Fruit fly (Drosophila melanogaster) whole organism, embryonic: ENCODE data around the gene CG13081.

Source experiments
- Atf-2 ChIP-seq: fragments of 200-800 bp; sonication (Bioruptor generic); optimal IDR thresholded peaks from 2 replicates; lab custom pipeline; 2016; ENCODE audit warnings: missing biosample characterization, missing genetic modification characterization
- Bteb2 ChIP-seq: fragments of 200-800 bp; sonication (Bioruptor generic); optimal IDR thresholded peaks from 2 replicates; lab custom pipeline; 2016; ENCODE audit warnings: missing biosample characterization, missing genetic modification characterization
- CG10274 ChIP-seq: fragments of 200-800 bp; sonication (Bioruptor generic); optimal IDR thresholded peaks from 3 replicates; lab custom pipeline; 2017; ENCODE audit warnings: missing biosample characterization, mild to moderate bottlenecking, missing genetic modification characterization
- CG10366 ChIP-seq: fragments of 200-800 bp; sonication (Bioruptor generic); IDR thresholded peaks from 2 replicates; pipeline ENCODE4 v1.3.6; 2022; ENCODE audit warnings: missing biosample characterization, missing genetic modification characterization
- CG10431 ChIP-seq: fragments of 200-800 bp; sonication (Bioruptor generic); optimal IDR thresholded peaks from 3 replicates; lab custom pipeline; 2018; ENCODE audit warnings: missing biosample characterization, mild to moderate bottlenecking, missing genetic modification characterization
- CG10654 ChIP-seq: fragments of 200-800 bp; sonication (Bioruptor generic); optimal IDR thresholded peaks from 2 replicates; lab custom pipeline; 2016; ENCODE audit warnings: missing biosample characterization, missing genetic modification characterization
- CG12155 ChIP-seq: fragments of 200-800 bp; sonication (Bioruptor generic); optimal IDR thresholded peaks from 3 replicates; lab custom pipeline; 2016; ENCODE audit warnings: missing biosample characterization, missing genetic modification characterization
- CG13123 ChIP-seq: fragments of 200-800 bp; sonication (Bioruptor generic); optimal IDR thresholded peaks from 2 replicates; lab custom pipeline; 2016; ENCODE audit warnings: missing biosample characterization, missing genetic modification characterization
- CG13296 ChIP-seq: fragments of 200-800 bp; sonication (Bioruptor generic); optimal IDR thresholded peaks from 3 replicates; lab custom pipeline; 2018; ENCODE audit warnings: missing biosample characterization, mild to moderate bottlenecking, missing genetic modification characterization
- CG13424 ChIP-seq: fragments of 200-800 bp; sonication (Bioruptor generic); optimal IDR thresholded peaks from 2 replicates; lab custom pipeline; 2019; ENCODE audit warnings: missing biosample characterization, mild to moderate bottlenecking, missing genetic modification characterization, moderate library complexity
- CG14860 ChIP-seq: fragments of 200-800 bp; sonication (Bioruptor generic); IDR thresholded peaks from 3 replicates; pipeline ENCODE4 v1.3.6; 2022; ENCODE audit warnings: missing biosample characterization, missing genetic modification characterization; ENCODE audit not compliant: partially characterized antibody
- CG16813 ChIP-seq: fragments of 200-800 bp; sonication (Bioruptor generic); IDR thresholded peaks from 3 replicates; pipeline ENCODE4 v1.3.6; 2022; ENCODE audit warnings: missing biosample characterization, missing genetic modification characterization; ENCODE audit not compliant: partially characterized antibody
- CG17186 ChIP-seq: fragments of 200-800 bp; sonication (Bioruptor generic); optimal IDR thresholded peaks from 3 replicates; lab custom pipeline; 2017; ENCODE audit warnings: missing biosample characterization, missing genetic modification reagents, missing genetic modification characterization
- CG17568 ChIP-seq: fragments of 200-800 bp; sonication (Bioruptor generic); optimal IDR thresholded peaks from 2 replicates; lab custom pipeline; 2018; ENCODE audit warnings: missing biosample characterization, mild to moderate bottlenecking, missing genetic modification characterization, moderate library complexity
- CG2129 ChIP-seq: fragments of 200-800 bp; sonication (Bioruptor generic); IDR thresholded peaks from 2 replicates; pipeline ENCODE4 v1.3.6; 2022; ENCODE audit warnings: missing biosample characterization, missing genetic modification characterization; ENCODE audit not compliant: partially characterized antibody
- CG43689 ChIP-seq: fragments of 200-800 bp; sonication (Bioruptor generic); IDR thresholded peaks from 2 replicates; pipeline ENCODE4 v1.3.6; 2022; ENCODE audit warnings: missing biosample characterization, missing genetic modification characterization
- CG6175 ChIP-seq: fragments of 200-800 bp; sonication (Bioruptor generic); IDR thresholded peaks from 3 replicates; pipeline ENCODE4 v1.3.6; 2022; ENCODE audit warnings: missing biosample characterization, missing genetic modification characterization
- CG7786 ChIP-seq: fragments of 200-800 bp; sonication (Bioruptor generic); optimal IDR thresholded peaks from 2 replicates; lab custom pipeline; 2016; ENCODE audit warnings: missing biosample characterization, missing genetic modification characterization
- CG7987 ChIP-seq: fragments of 200-800 bp; sonication (Bioruptor generic); optimal IDR thresholded peaks from 2 replicates; lab custom pipeline; 2018; ENCODE audit warnings: missing biosample characterization, mild to moderate bottlenecking, missing genetic modification characterization, moderate library complexity
- CG8089 ChIP-seq: fragments of 200-800 bp; sonication (Bioruptor generic); optimal IDR thresholded peaks from 3 replicates; lab custom pipeline; 2016; ENCODE audit warnings: missing biosample characterization, missing genetic modification characterization
- CG8388 ChIP-seq: fragments of 200-800 bp; sonication (Bioruptor generic); optimal IDR thresholded peaks from 2 replicates; lab custom pipeline; 2019; ENCODE audit warnings: missing biosample characterization, mild to moderate bottlenecking, missing genetic modification characterization, moderate library complexity
- CG9437 ChIP-seq: fragments of 200-800 bp; sonication (Bioruptor generic); optimal IDR thresholded peaks from 2 replicates; lab custom pipeline; 2018; ENCODE audit warnings: missing biosample characterization, mild to moderate bottlenecking, missing genetic modification characterization
- ERR ChIP-seq: fragments of 200-800 bp; sonication (Bioruptor generic); optimal IDR thresholded peaks from 2 replicates; lab custom pipeline; 2016; ENCODE audit warnings: missing biosample characterization, missing genetic modification characterization
- Fer2 ChIP-seq: fragments of 200-800 bp; sonication (Bioruptor generic); optimal IDR thresholded peaks from 2 replicates; lab custom pipeline; 2018; ENCODE audit warnings: missing biosample characterization, mild to moderate bottlenecking, missing genetic modification characterization, moderate library complexity
- HmgD ChIP-seq: fragments of 200-800 bp; sonication (Bioruptor generic); optimal IDR thresholded peaks from 3 replicates; lab custom pipeline; 2016; ENCODE audit warnings: missing biosample characterization, missing genetic modification characterization
- Hmr ChIP-seq: fragments of 200-800 bp; sonication (Bioruptor generic); optimal IDR thresholded peaks from 3 replicates; lab custom pipeline; 2017; ENCODE audit warnings: mild to moderate bottlenecking, missing biosample characterization, missing genetic modification reagents, missing genetic modification characterization
- MESR4 ChIP-seq: fragments of 200-800 bp; sonication (Bioruptor generic); optimal IDR thresholded peaks from 2 replicates; lab custom pipeline; 2018; ENCODE audit warnings: missing biosample characterization, mild to moderate bottlenecking, missing genetic modification characterization, moderate library complexity
- Meics ChIP-seq: fragments of 200-800 bp; sonication (Bioruptor generic); optimal IDR thresholded peaks from 2 replicates; lab custom pipeline; 2017; ENCODE audit warnings: missing biosample characterization, mild to moderate bottlenecking, missing genetic modification characterization
- Oli ChIP-seq: fragments of 200-800 bp; sonication (Bioruptor generic); optimal IDR thresholded peaks from 2 replicates; lab custom pipeline; 2018; ENCODE audit warnings: missing biosample characterization, mild to moderate bottlenecking, missing genetic modification characterization, moderate library complexity
- Taf1 ChIP-seq: fragments of 200-800 bp; sonication (Bioruptor generic); IDR thresholded peaks from 2 replicates; pipeline ENCODE4 v1.3.6; 2022; ENCODE audit warnings: missing biosample characterization, missing genetic modification characterization
- ab ChIP-seq: fragments of 200-800 bp; sonication (Bioruptor generic); optimal IDR thresholded peaks from 2 replicates; lab custom pipeline; 2016; ENCODE audit warnings: missing biosample characterization, missing genetic modification characterization
- ase ChIP-seq: fragments of 200-800 bp; sonication (Bioruptor generic); IDR thresholded peaks from 3 replicates; pipeline ENCODE4 v1.3.6; 2022; ENCODE audit warnings: missing biosample characterization, missing genetic modification characterization
- chm ChIP-seq: fragments of 200-800 bp; sonication (Bioruptor generic); IDR thresholded peaks from 2 replicates; pipeline ENCODE4 v1.3.6; 2022; ENCODE audit warnings: missing biosample characterization, missing genetic modification characterization
- croc ChIP-seq: fragments of 200-800 bp; sonication (Bioruptor generic); conservative IDR thresholded peaks from 3 replicates; pipeline ENCODE4 v1.3.6; 2022; ENCODE audit warnings: missing biosample characterization, missing genetic modification characterization
- dm ChIP-seq: fragments of 200-800 bp; sonication (Bioruptor generic); optimal IDR thresholded peaks from 3 replicates; lab custom pipeline; 2016; ENCODE audit warnings: missing biosample characterization, missing genetic modification characterization
- dysf ChIP-seq: fragments of 200-800 bp; sonication (Bioruptor generic); IDR thresholded peaks from 3 replicates; pipeline ENCODE4 v1.3.6; 2022; ENCODE audit warnings: missing biosample characterization, missing genetic modification characterization
- gem ChIP-seq: fragments of 200-800 bp; sonication (Bioruptor generic); optimal IDR thresholded peaks from 2 replicates; lab custom pipeline; 2019; ENCODE audit warnings: missing biosample characterization, mild to moderate bottlenecking, missing genetic modification characterization, moderate library complexity
- lola ChIP-seq, 3 experiments: fragments of >200 bp in 2 of 3; fragments of 200-800 bp in 1 of 3; sonication (Bioruptor generic) in 1 of 3; optimal IDR thresholded peaks; 2 replicates each; lab custom pipeline; 2017 to 2019; ENCODE audit warnings: missing biosample characterization in 3 of 3, missing genetic modification characterization in 3 of 3, mild to moderate bottlenecking in 1 of 3, moderate library complexity in 1 of 3
- nerfin-2 ChIP-seq: fragments of 200-800 bp; sonication (Bioruptor generic); IDR thresholded peaks from 2 replicates; pipeline ENCODE4 v1.3.6; 2022; ENCODE audit warnings: missing biosample characterization, missing genetic modification characterization; ENCODE audit not compliant: partially characterized antibody
- otp ChIP-seq: fragments of 200-800 bp; sonication (Bioruptor generic); IDR thresholded peaks from 3 replicates; pipeline ENCODE4, ENCODE4 v1.3.6; 2022; ENCODE audit warnings: missing biosample characterization, missing genetic modification characterization
- peb ChIP-seq: fragments of 200-800 bp; sonication (Bioruptor generic); IDR thresholded peaks from 2 replicates; pipeline ENCODE4 v1.3.6; 2022; ENCODE audit warnings: missing biosample characterization, missing genetic modification characterization
- pfk ChIP-seq: fragments of 200-800 bp; sonication (Bioruptor generic); optimal IDR thresholded peaks from 2 replicates; lab custom pipeline; 2018; ENCODE audit warnings: missing biosample characterization, mild to moderate bottlenecking, missing genetic modification characterization, moderate library complexity
- pho ChIP-seq: fragments of 200-800 bp; sonication (Bioruptor generic); optimal IDR thresholded peaks from 2 replicates; lab custom pipeline; 2016; ENCODE audit warnings: missing biosample characterization, missing genetic modification characterization
- repo ChIP-seq: fragments of 200-800 bp; sonication (Bioruptor generic); optimal IDR thresholded peaks from 2 replicates; lab custom pipeline; 2016; ENCODE audit warnings: missing biosample characterization, missing genetic modification characterization
- seq ChIP-seq: fragments of 200-800 bp; sonication (Bioruptor generic); IDR thresholded peaks from 2 replicates; pipeline ENCODE4 v1.3.6; 2022; ENCODE audit warnings: missing biosample characterization, missing genetic modification characterization
- stwl ChIP-seq: fragments of 200-800 bp; sonication (Bioruptor generic); optimal IDR thresholded peaks from 3 replicates; lab custom pipeline; 2018; ENCODE audit warnings: missing biosample characterization, mild to moderate bottlenecking, missing genetic modification characterization, moderate library complexity
- sug ChIP-seq: fragments of 200-800 bp; optimal IDR thresholded peaks from 2 replicates; lab custom pipeline; 2019; ENCODE audit warnings: missing biosample characterization, mild to moderate bottlenecking, missing genetic modification characterization, moderate library complexity
- usp ChIP-seq: fragments of >200 bp; optimal IDR thresholded peaks from 2 replicates; lab custom pipeline; 2017; ENCODE audit warnings: missing biosample characterization, missing genetic modification characterization
- vnd ChIP-seq: fragments of 200-800 bp; sonication (Bioruptor generic); IDR thresholded peaks from 3 replicates; pipeline ENCODE4 v1.3.6; 2022; ENCODE audit warnings: missing biosample characterization, missing genetic modification characterization; ENCODE audit not compliant: partially characterized antibody

The CG13081 gene

dm6 chr2L:19577187-19577765 is 36.9 kb downstream of the CG13081 start, which contains the start of the genes spi and msb1l (continued):
- peak; percentile 61 for TF ChIP-seq CG12155 (GFP tag; lab: Kevin White, UChicago)
- peak; percentile 8 for TF ChIP-seq CG8388 (GFP tag; lab: Kevin White, UChicago)
- TF ChIP-seq CG17568 (GFP tag; lab: Kevin White, UChicago), result no peak
- no peak for TF ChIP-seq ab (GFP tag; lab: Kevin White, UChicago)
- no peak for TF ChIP-seq CG43689 (GFP tag; lab: Robert Waterston, UW)
- no peak for TF ChIP-seq ERR (GFP tag; lab: Kevin White, UChicago)
- TF ChIP-seq CG7786, result no peak
- TF ChIP-seq Atf-2, result no peak
- TF ChIP-seq CG13424, result peak; percentile 66
- no peak for TF ChIP-seq nerfin-2 (GFP tag; lab: Robert Waterston, UW)
- TF ChIP-seq MESR4 (GFP tag; lab: Kevin White, UChicago), result peak; percentile 71
- TF ChIP-seq pfk (GFP tag; lab: Kevin White, UChicago), result no peak
- no peak for TF ChIP-seq usp (GFP tag; lab: Kevin White, UChicago)
- TF ChIP-seq dm (GFP tag; lab: Kevin White, UChicago), result no peak
- no peak for TF ChIP-seq CG10431 (GFP tag; lab: Kevin White, UChicago)
- 0 out of 3 replicates have a peak, but pooled peaks have one; percentile 23 for TF ChIP-seq CG14860 (GFP tag; lab: Robert Waterston, UW)
- peak; percentile 22 for TF ChIP-seq Oli (tag; lab: Kevin White, UChicago)
- TF ChIP-seq vnd, result peak; percentile 45; the same call in 1 of the 3 replicates
- peak in 1 of 3 experiments; percentile 65 for TF ChIP-seq lola (GFP tag; optimal IDR thresholded peaks at IDR 0.05; lab: Kevin White, UChicago)
- peak; percentile 62 for TF ChIP-seq CG16813
- peak; percentile 19; the same call in 1 of the 2 replicates for TF ChIP-seq CG10366 (GFP tag; lab: Robert Waterston, UW)
- no peak for TF ChIP-seq ase (GFP tag; lab: Robert Waterston, UW)
- no peak for TF ChIP-seq repo
- TF ChIP-seq pho (GFP tag; lab: Kevin White, UChicago), result no peak
- TF ChIP-seq CG9437 (GFP tag; lab: Kevin White, UChicago), result peak; percentile 41
- no peak for TF ChIP-seq HmgD (GFP tag; lab: Kevin White, UChicago)
- no peak for TF ChIP-seq CG17186
- 0 out of 2 replicates have a peak, but pooled peaks have one; percentile 7 for TF ChIP-seq peb (GFP tag; lab: Robert Waterston, UW)
- peak; percentile 50 for TF ChIP-seq CG10654 (GFP tag; lab: Kevin White, UChicago)
- TF ChIP-seq CG8089 (GFP tag; lab: Kevin White, UChicago), result no peak
- no peak for TF ChIP-seq CG13296 (GFP tag; lab: Kevin White, UChicago)
- peak; percentile 56 for TF ChIP-seq Hmr (GFP tag; lab: Kevin White, UChicago)
- TF ChIP-seq otp, result 0 out of 3 replicates have a peak, but pooled peaks have one; percentile 5
- peak; percentile 73 for TF ChIP-seq gem (tag; lab: Kevin White, UChicago)
- TF ChIP-seq dysf (GFP tag; lab: Robert Waterston, UW), result no peak; the same call in 2 of the 3 replicates
- TF ChIP-seq CG13123 (GFP tag; lab: Kevin White, UChicago), result peak; percentile 38
- TF ChIP-seq Fer2, result peak; percentile 42
- no peak for TF ChIP-seq Taf1 (GFP tag; lab: Robert Waterston, UW)
- peak; percentile 72 for TF ChIP-seq stwl
- peak; percentile 20; the same call in 1 of the 2 replicates for TF ChIP-seq CG2129 (GFP tag; lab: Robert Waterston, UW)
- no peak for TF ChIP-seq CG6175 (GFP tag; lab: Robert Waterston, UW)
- TF ChIP-seq seq (GFP tag; lab: Robert Waterston, UW), result no peak
- peak; percentile 50 for TF ChIP-seq Meics (GFP tag; lab: Kevin White, UChicago)
- no peak for TF ChIP-seq Bteb2 (GFP tag; lab: Kevin White, UChicago)
- TF ChIP-seq CG7987, result no peak
- no peak for TF ChIP-seq chm
- TF ChIP-seq croc (GFP tag; lab: Robert Waterston, UW), result no peak
- TF ChIP-seq CG10274, result no peak
- peak; percentile 62 for TF ChIP-seq sug (tag; lab: Kevin White, UChicago)
